Fruit fly (Drosophila melanogaster): ENCODE data around the gene Pgk.

The Pgk gene

DNA sequence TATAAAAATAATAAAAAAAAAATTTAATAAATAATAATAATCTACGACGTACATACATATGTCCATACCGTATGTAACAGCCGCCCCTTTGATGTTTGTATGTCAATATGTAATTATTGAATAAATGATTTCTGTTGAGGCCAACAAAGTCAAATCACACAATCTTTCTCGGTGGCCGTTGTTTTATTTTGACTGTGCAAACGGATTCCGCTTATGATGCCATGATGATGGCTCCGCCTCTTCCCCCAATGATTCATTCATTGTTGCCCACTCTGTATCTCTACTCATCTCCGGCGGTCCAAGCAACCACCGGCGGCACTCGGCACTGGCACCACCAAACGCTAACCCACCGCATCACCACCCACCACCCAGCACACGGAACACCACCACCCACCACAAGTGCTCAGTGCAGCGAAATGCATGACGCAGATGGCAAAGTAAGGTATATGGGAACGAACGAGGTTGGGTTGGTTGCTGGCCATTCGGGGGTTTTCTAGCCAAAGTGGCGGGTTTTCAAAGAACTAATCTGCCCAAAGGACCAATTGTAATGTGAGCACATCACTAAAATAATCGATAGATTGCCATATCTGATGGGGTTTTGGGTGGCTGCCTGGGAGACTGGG lies 3.6 kb downstream of the Pgk start (continued):
- peak; percentile 39 for TF ChIP-seq BEAF-32 (GFP tag; optimal IDR thresholded peaks at IDR 0.05)
- TF ChIP-seq CG1529 (GFP tag; optimal IDR thresholded peaks at IDR 0.05), result peak; percentile 42
- no peak for TF ChIP-seq insv (GFP tag; optimal IDR thresholded peaks at IDR 0.05)
- TF ChIP-seq CG13296 (GFP tag; optimal IDR thresholded peaks at IDR 0.05), result no peak
- TF ChIP-seq CG9437 (GFP tag; optimal IDR thresholded peaks at IDR 0.05), result no peak
- peak; percentile 64 for TF ChIP-seq nerfin-1 (tag; optimal IDR thresholded peaks at IDR 0.05)
- no peak for TF ChIP-seq CG8924 (tag; optimal IDR thresholded peaks at IDR 0.05)
- peak; percentile 51 for TF ChIP-seq Sry-δ (GFP tag; optimal IDR thresholded peaks at IDR 0.05)
- peak; percentile 10 for TF ChIP-seq pho (GFP tag; optimal IDR thresholded peaks at IDR 0.05)
- TF ChIP-seq CG1792 (GFP tag; optimal IDR thresholded peaks at IDR 0.05), result no peak
- TF ChIP-seq CG34376 (GFP tag; optimal IDR thresholded peaks at IDR 0.05), result peak; percentile 7
- peak; percentile 83 for TF ChIP-seq ATbp (GFP tag; optimal IDR thresholded peaks at IDR 0.05)
- peak; percentile 29 for TF ChIP-seq CG4707 (GFP tag; optimal IDR thresholded peaks at IDR 0.05)
- no peak for TF ChIP-seq CG14441 (GFP tag; IDR thresholded peaks at IDR 0.05)
- TF ChIP-seq CG10209 (GFP tag; optimal IDR thresholded peaks at IDR 0.05), result no peak
- TF ChIP-seq kah (GFP tag; optimal IDR thresholded peaks at IDR 0.05), result peak; percentile 37
- TF ChIP-seq stwl (tag; optimal IDR thresholded peaks at IDR 0.05), result peak; percentile 1
- TF ChIP-seq CrebB (tag; optimal IDR thresholded peaks at IDR 0.05), result no peak
- peak; percentile 39 for TF ChIP-seq CG6813 (GFP tag; optimal IDR thresholded peaks at IDR 0.05)
- TF ChIP-seq MESR4 (GFP tag; optimal IDR thresholded peaks at IDR 0.05), result peak; percentile 17
- TF ChIP-seq CG12769 (tag; optimal IDR thresholded peaks at IDR 0.05), result peak; percentile 36
- TF ChIP-seq fd64A (GFP tag; optimal IDR thresholded peaks at IDR 0.05), result peak; percentile 56
- TF ChIP-seq Sry-β (GFP tag; optimal IDR thresholded peaks at IDR 0.05), result peak; percentile 97
- 0 out of 4 replicates have a peak, but pooled peaks have one; percentile 40 for TF ChIP-seq Gug (GFP tag; IDR thresholded peaks at IDR 0.05)
- peak; percentile 53 for TF ChIP-seq chn (GFP tag; optimal IDR thresholded peaks at IDR 0.05)
- TF ChIP-seq so (GFP tag; IDR thresholded peaks at IDR 0.05), result no peak
- peak; percentile 3 for TF ChIP-seq CG12219 (GFP tag; optimal IDR thresholded peaks at IDR 0.05)
- peak; percentile 5 for TF ChIP-seq CG7987 (GFP tag; optimal IDR thresholded peaks at IDR 0.05)
- TF ChIP-seq Med (GFP tag), result peak; percentile 61
- peak; percentile 13 for TF ChIP-seq ERR (GFP tag; optimal IDR thresholded peaks at IDR 0.05)
- no peak for TF ChIP-seq dati (GFP tag; IDR thresholded peaks at IDR 0.05)
- TF ChIP-seq CTCF (GFP tag; optimal IDR thresholded peaks at IDR 0.05), result no peak
- TF ChIP-seq sens (GFP tag), result peak; percentile 66
- TF ChIP-seq wek (GFP tag; optimal IDR thresholded peaks at IDR 0.05), result peak; percentile 47
- TF ChIP-seq gsb-n (tag; optimal IDR thresholded peaks at IDR 0.05), result no peak
- no peak for TF ChIP-seq seq (GFP tag; IDR thresholded peaks at IDR 0.05)
- TF ChIP-seq MTF-1 (GFP tag; optimal IDR thresholded peaks at IDR 0.05; ENCODE audit: borderline replicate concordance), result peak; percentile 62
- peak; percentile 0 for TF ChIP-seq Antp (GFP tag; optimal IDR thresholded peaks at IDR 0.05)
- TF ChIP-seq CG6272 (GFP tag; IDR thresholded peaks at IDR 0.05), result 0 out of 2 replicates have a peak, but pooled peaks have one; percentile 42
- TF ChIP-seq CG18011 (GFP tag; optimal IDR thresholded peaks at IDR 0.05), result no peak
- no peak for TF ChIP-seq CG8944 (GFP tag; optimal IDR thresholded peaks at IDR 0.05)
- TF ChIP-seq shn (GFP tag; optimal IDR thresholded peaks at IDR 0.05), result peak; percentile 23
- TF ChIP-seq CG33213 (GFP tag; optimal IDR thresholded peaks at IDR 0.05), result no peak
- TF ChIP-seq Hmx (GFP tag; optimal IDR thresholded peaks at IDR 0.05), result no peak
- peak; percentile 29 for TF ChIP-seq NfI (GFP tag; optimal IDR thresholded peaks at IDR 0.05)
- no peak for TF ChIP-seq CG14860 (GFP tag; IDR thresholded peaks at IDR 0.05; ENCODE audit: partially characterized antibody)
- peak; percentile 53 for TF ChIP-seq CG2120 (GFP tag; optimal IDR thresholded peaks at IDR 0.05)
- TF ChIP-seq CG15514 (GFP tag; optimal IDR thresholded peaks at IDR 0.05), result peak; percentile 25
- peak; percentile 7 for TF ChIP-seq zfh2 (GFP tag; optimal IDR thresholded peaks at IDR 0.05)
- TF ChIP-seq CG8281 (tag; optimal IDR thresholded peaks at IDR 0.05), result peak; percentile 86
